Worm (Caenorhabditis elegans) whole organism, early embryonic: ENCODE data around the gene srx-134.

Source experiments
- aly-1 ChIP-seq: sonication (generic microtip); optimal IDR thresholded peaks from 2 replicates; lab custom pipeline; 2016; ENCODE audit warnings: missing genetic modification characterization, missing compliant biosample characterization
- ceh-36 ChIP-seq: sonication (generic microtip); optimal IDR thresholded peaks from 2 replicates; lab custom pipeline; 2016; ENCODE audit warnings: missing genetic modification characterization, inconsistent platforms, missing compliant biosample characterization

ce11 chrV:13887358-13887757 lies 31.1 kb upstream of the srx-134 start, which contains the start of gene srsx-19:
- TF ChIP-seq ceh-36 (no peak), aly-1 (tag; lab: Kevin White, UChicago) (no peak)
